Worm (Caenorhabditis elegans) whole organism, young adult: Measurements from ENCODE around the gene clc-19.
A peak's percentile ranks its signal among the peaks of the same experiment; 100 is the strongest.

Source experiments
- C06A6.2 ChIP-seq: fragments of 200-800 bp; sonication (Bioruptor generic); conservative IDR thresholded peaks from 2 replicates; pipeline ENCODE4 v1.3.6; 2022; ENCODE audit warnings: missing genetic modification characterization, missing compliant biosample characterization
- F22D6.2 ChIP-seq: sonication (generic microtip); optimal IDR thresholded peaks from 2 replicates; lab custom pipeline; 2016; ENCODE audit warnings: mild to moderate bottlenecking, missing genetic modification characterization, missing compliant biosample characterization
- F23B12.7 ChIP-seq: sonication (generic microtip); optimal IDR thresholded peaks from 2 replicates; lab custom pipeline; 2017; ENCODE audit warnings: missing genetic modification characterization, mild to moderate bottlenecking, missing compliant biosample characterization, antibody characterized with exemption, moderate library complexity; ENCODE audit not compliant: insufficient read depth
- F37B4.10 ChIP-seq: fragments of 200-800 bp; sonication (Bioruptor generic); IDR thresholded peaks from 2 replicates; pipeline ENCODE4 v1.3.6; 2022; ENCODE audit warnings: missing genetic modification characterization, missing compliant biosample characterization
- F39B2.1 ChIP-seq: fragments of 200-800 bp; sonication (Bioruptor generic); IDR thresholded peaks from 2 replicates; pipeline ENCODE4 v1.3.6; 2022; ENCODE audit warnings: missing genetic modification reagents, missing genetic modification characterization, missing compliant biosample characterization
- F57C9.4 ChIP-seq: sonication (generic microtip); optimal IDR thresholded peaks from 2 replicates; lab custom pipeline; 2017; ENCODE audit warnings: mild to moderate bottlenecking, missing genetic modification characterization, missing compliant biosample characterization
- Y53F4B.3 ChIP-seq: fragments of 200-800 bp; sonication (Bioruptor generic); IDR thresholded peaks from 2 replicates; pipeline ENCODE4 v1.3.6; 2022; ENCODE audit warnings: missing genetic modification reagents, missing genetic modification characterization, missing compliant biosample characterization
- Y53G8AR.9 ChIP-seq: fragments of 200-800 bp; sonication (Bioruptor generic); conservative IDR thresholded peaks from 2 replicates; pipeline ENCODE4 v1.3.6; 2022; ENCODE audit warnings: missing genetic modification reagents, missing genetic modification characterization, missing compliant biosample characterization
- Y67H2A.10 ChIP-seq: fragments of 200-800 bp; sonication (Bioruptor generic); conservative IDR thresholded peaks from 2 replicates; pipeline ENCODE4 v1.3.6; 2022; ENCODE audit warnings: missing genetic modification reagents, missing genetic modification characterization, missing compliant biosample characterization
- Y95B8A.8 ChIP-seq: fragments of 200-800 bp; sonication (Bioruptor generic); IDR thresholded peaks from 2 replicates; pipeline ENCODE4 v1.3.6; 2022; ENCODE audit warnings: missing genetic modification reagents, missing genetic modification characterization, missing compliant biosample characterization
- aptf-2 ChIP-seq: fragments of 200-800 bp; sonication (Bioruptor generic); conservative IDR thresholded peaks from 2 replicates; pipeline ENCODE4 v1.3.6; 2022; ENCODE audit warnings: missing genetic modification reagents, missing genetic modification characterization, missing compliant biosample characterization
- attf-5 ChIP-seq: fragments of 200-800 bp; sonication (Bioruptor generic); optimal IDR thresholded peaks from 2 replicates; lab custom pipeline; 2018; ENCODE audit warnings: mild to moderate bottlenecking, missing genetic modification characterization, missing compliant biosample characterization
- bed-1 ChIP-seq: fragments of 200-800 bp; sonication (Bioruptor generic); IDR thresholded peaks from 2 replicates; pipeline ENCODE4 v1.3.6; 2022; ENCODE audit warnings: missing genetic modification reagents, missing genetic modification characterization, missing compliant biosample characterization
- bed-2 ChIP-seq: fragments of 200-800 bp; sonication (Bioruptor generic); IDR thresholded peaks from 2 replicates; pipeline ENCODE4 v1.3.6; 2022; ENCODE audit warnings: missing genetic modification reagents, missing genetic modification characterization, missing compliant biosample characterization
- ceh-40 ChIP-seq: fragments of 200-800 bp; sonication (Bioruptor generic); IDR thresholded peaks from 2 replicates; pipeline ENCODE4 v1.3.6; 2022; ENCODE audit warnings: missing genetic modification characterization, missing compliant biosample characterization
- ceh-58 ChIP-seq: fragments of 200-800 bp; sonication (Bioruptor generic); IDR thresholded peaks from 2 replicates; pipeline ENCODE4 v1.3.6; 2022; ENCODE audit warnings: missing genetic modification characterization, missing compliant biosample characterization
- ceh-79 ChIP-seq: sonication (generic microtip); optimal IDR thresholded peaks from 2 replicates; lab custom pipeline; 2017; ENCODE audit warnings: mild to moderate bottlenecking, missing genetic modification characterization, missing compliant biosample characterization
- chd-7 ChIP-seq: sonication (generic microtip); optimal IDR thresholded peaks from 2 replicates; lab custom pipeline; 2016; ENCODE audit warnings: mild to moderate bottlenecking, missing genetic modification characterization, moderate library complexity, missing compliant biosample characterization
- dox-1 ChIP-seq: fragments of 200-800 bp; sonication (Bioruptor generic); IDR thresholded peaks from 2 replicates; pipeline ENCODE4 v1.3.6; 2022; ENCODE audit warnings: missing genetic modification reagents, missing genetic modification characterization, missing compliant biosample characterization
- dpl-1 ChIP-seq: fragments of 150-350 bp; optimal IDR thresholded peaks from 2 replicates; lab custom pipeline; 2014; ENCODE audit warnings: missing biosample characterization, missing genetic modification reagents, missing genetic modification characterization
- ekl-4 ChIP-seq: fragments of 200-800 bp; sonication (Bioruptor generic); IDR thresholded peaks from 2 replicates; pipeline ENCODE4 v1.3.6; 2022; ENCODE audit warnings: missing genetic modification reagents, missing genetic modification characterization, missing compliant biosample characterization
- ets-4 ChIP-seq: fragments of 200-800 bp; sonication (Bioruptor generic); optimal IDR thresholded peaks from 2 replicates; lab custom pipeline; 2018; ENCODE audit warnings: mild to moderate bottlenecking, missing genetic modification characterization, missing compliant biosample characterization
- hmg-1.2 ChIP-seq: fragments of 200-800 bp; sonication (Bioruptor generic); IDR thresholded peaks from 2 replicates; pipeline ENCODE4 v1.3.6; 2022; ENCODE audit warnings: missing genetic modification reagents, missing genetic modification characterization, missing compliant biosample characterization
- hsf-1 ChIP-seq: fragments of 200-800 bp; sonication (Bioruptor generic); IDR thresholded peaks from 2 replicates; pipeline ENCODE4 v1.3.6; 2022; ENCODE audit warnings: missing genetic modification reagents, missing genetic modification characterization, missing compliant biosample characterization
- lin-35 ChIP-seq, 3 experiments: fragments of 150-350 bp in 2 of 3; sonication (generic microtip) in 1 of 3; optimal IDR thresholded peaks; 2 replicates each; lab custom pipeline; 2014 to 2018; ENCODE audit warnings: missing biosample characterization in 3 of 3, missing genetic modification characterization in 3 of 3, missing genetic modification reagents in 3 of 3
- lir-1 ChIP-seq: fragments of 200-800 bp; sonication (Bioruptor generic); conservative IDR thresholded peaks from 2 replicates; pipeline ENCODE4 v1.3.6; 2022; ENCODE audit warnings: missing genetic modification reagents, missing genetic modification characterization, missing compliant biosample characterization
- lsl-1 ChIP-seq: fragments of 200-800 bp; sonication (Bioruptor generic); optimal IDR thresholded peaks from 2 replicates; lab custom pipeline; 2018; ENCODE audit warnings: mild to moderate bottlenecking, missing genetic modification characterization, moderate library complexity, missing compliant biosample characterization
- mcd-1 ChIP-seq: fragments of 200-800 bp; sonication (Bioruptor generic); IDR thresholded peaks from 2 replicates; pipeline ENCODE4 v1.3.6; 2022; ENCODE audit warnings: missing genetic modification reagents, missing genetic modification characterization, missing compliant biosample characterization
- mes-4 ChIP-seq: sonication (generic microtip); optimal IDR thresholded peaks from 2 replicates; lab custom pipeline; 2016; ENCODE audit warnings: missing genotype, missing genetic modification characterization, missing compliant biosample characterization
- nfya-2 ChIP-seq: fragments of 200-800 bp; sonication (Bioruptor generic); IDR thresholded peaks from 2 replicates; pipeline ENCODE4 v1.3.6; 2022; ENCODE audit warnings: missing genetic modification reagents, missing genetic modification characterization, missing compliant biosample characterization
- nhr-120 ChIP-seq: fragments of 200-800 bp; sonication (Bioruptor generic); IDR thresholded peaks from 2 replicates; pipeline ENCODE4 v1.3.6; 2022; ENCODE audit warnings: missing genetic modification characterization, missing compliant biosample characterization
- pha-4 ChIP-seq: fragments of 150-350 bp; sonication (generic microtip); optimal IDR thresholded peaks from 2 replicates; lab custom pipeline; 2014; ENCODE audit warnings: missing biosample characterization, missing genetic modification reagents, missing genetic modification characterization
- rec-8 ChIP-seq, 2 experiments: sonication (generic microtip); optimal IDR thresholded peaks; 2 replicates each; lab custom pipeline; 2016; ENCODE audit warnings: mild to moderate bottlenecking in 2 of 2, missing genetic modification characterization in 2 of 2, missing genetic modification reagents in 2 of 2, missing genotype in 2 of 2, missing biosample characterization in 1 of 2, missing compliant biosample characterization in 1 of 2, moderate library complexity in 1 of 2
- repo-1 ChIP-seq: sonication (generic microtip); optimal IDR thresholded peaks from 2 replicates; lab custom pipeline; 2017; ENCODE audit warnings: mild to moderate bottlenecking, missing genetic modification characterization, missing compliant biosample characterization
- snpc-3.4 ChIP-seq: sonication (generic microtip); optimal IDR thresholded peaks from 2 replicates; lab custom pipeline; 2017; ENCODE audit warnings: missing genetic modification characterization, mild to moderate bottlenecking, missing compliant biosample characterization, antibody characterized with exemption, moderate library complexity, missing genotype, missing genetic modification reagents
- sptf-2 ChIP-seq: fragments of 200-800 bp; sonication (Bioruptor generic); optimal IDR thresholded peaks from 2 replicates; lab custom pipeline; 2018; ENCODE audit warnings: mild to moderate bottlenecking, missing genetic modification characterization, missing compliant biosample characterization
- tlf-1 ChIP-seq: fragments of 200-800 bp; sonication (Bioruptor generic); optimal IDR thresholded peaks from 2 replicates; lab custom pipeline; 2018; ENCODE audit warnings: mild to moderate bottlenecking, missing genetic modification characterization, missing compliant biosample characterization
- unc-62 ChIP-seq: fragments of 150-350 bp; optimal IDR thresholded peaks from 2 replicates; lab custom pipeline; 2014; ENCODE audit warnings: missing biosample characterization, missing genetic modification reagents, missing genetic modification characterization
- ztf-28 ChIP-seq: fragments of 200-800 bp; sonication (Bioruptor generic); IDR thresholded peaks from 2 replicates; pipeline ENCODE4 v1.3.6; 2022; ENCODE audit warnings: missing genetic modification reagents, missing genetic modification characterization, missing compliant biosample characterization
- ztf-6 ChIP-seq: fragments of 200-800 bp; sonication (Bioruptor generic); IDR thresholded peaks from 2 replicates; pipeline ENCODE4 v1.3.6; 2022; ENCODE audit warnings: missing genetic modification reagents, missing genetic modification characterization, missing compliant biosample characterization

clc-19 gene

DNA sequence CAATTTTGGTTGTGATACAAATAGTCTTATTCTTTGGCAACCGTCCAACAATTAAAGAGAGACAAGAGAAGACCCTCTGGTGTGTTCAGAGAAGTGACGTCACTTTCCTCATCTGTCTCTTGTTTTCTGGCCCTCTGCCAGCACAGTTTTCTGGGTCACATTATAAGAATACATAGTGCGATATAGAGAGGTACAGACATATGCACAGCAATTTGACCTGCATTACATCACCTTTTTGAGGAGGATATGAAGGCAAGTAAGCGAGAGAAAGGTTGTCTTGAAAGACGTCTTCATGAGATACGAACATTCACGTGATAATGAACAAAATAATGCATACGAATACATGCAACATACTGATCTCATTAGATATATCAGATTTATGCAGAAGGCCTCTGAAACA is 2.8 kb downstream of the clc-19 start:
- no peak for TF ChIP-seq ceh-58 (GFP tag; lab: Robert Waterston, UW)
- TF ChIP-seq lin-35 (GFP tag; optimal IDR thresholded peaks at IDR 0.05; lab: Kevin White, UChicago), result no peak
- no peak for TF ChIP-seq chd-7 (tag; lab: Kevin White, UChicago)
- no peak for TF ChIP-seq bed-1 (GFP tag; lab: Robert Waterston, UW)
- no peak for TF ChIP-seq nhr-120 (GFP tag; lab: Robert Waterston, UW)
- TF ChIP-seq nfya-2 (GFP tag; lab: Robert Waterston, UW), result no peak

DNA sequence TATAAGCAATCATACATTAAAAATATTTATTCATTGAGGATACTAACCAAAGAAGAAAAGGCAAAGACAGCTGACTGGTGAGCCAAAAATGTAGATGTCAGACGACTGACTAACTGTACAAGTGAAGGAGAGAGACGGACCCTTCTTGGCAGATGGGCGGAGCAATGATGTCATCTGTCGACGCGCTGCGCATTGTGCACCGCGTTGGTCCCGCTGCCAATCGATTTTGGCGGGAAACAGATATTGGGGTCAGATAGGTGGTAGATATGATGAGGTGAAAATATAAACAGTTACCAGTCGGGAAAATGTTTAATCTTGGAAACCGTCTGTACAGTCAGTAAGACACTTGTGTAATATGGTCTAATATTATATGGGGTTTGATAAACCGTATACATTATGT is 3.5 kb downstream of the clc-19 start, which contains the start of gene T24C4.2:
TSS of gene T24C4.2 (minus strand) at position 101 of the 400 bp plus-strand sequence.
- TF ChIP-seq ztf-28 (no peak), Y53F4B.3 (no peak)

DNA sequence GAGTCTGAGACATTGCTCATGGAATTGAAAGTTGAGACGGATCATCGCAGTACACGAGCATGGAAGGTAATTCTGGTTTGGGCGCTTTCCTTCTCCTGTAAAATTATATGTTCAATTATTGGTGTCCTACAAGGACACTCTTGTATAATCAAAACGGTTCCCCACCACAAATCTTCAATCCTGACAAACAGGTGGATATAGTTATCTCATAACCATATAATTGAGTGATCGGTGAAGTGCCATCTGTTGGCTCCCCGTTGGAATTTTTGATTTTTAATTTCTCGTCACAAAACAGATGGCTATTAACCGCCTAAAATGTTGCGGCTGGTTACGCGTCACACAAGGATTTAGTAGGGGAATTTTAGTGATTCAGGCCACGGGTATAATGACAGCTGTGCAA is 4.5 kb downstream of the clc-19 start:
- no peak for TF ChIP-seq Y67H2A.10
- TF ChIP-seq lir-1 (GFP tag; lab: Robert Waterston, UW), result no peak
- no peak for TF ChIP-seq dox-1
- no peak for TF ChIP-seq lsl-1 (GFP tag; lab: Kevin White, UChicago)
- TF ChIP-seq F39B2.1 (GFP tag; lab: Robert Waterston, UW), result no peak
- no peak for TF ChIP-seq F23B12.7 (tag; lab: Kevin White, UChicago)
- no peak for TF ChIP-seq hsf-1
- TF ChIP-seq tlf-1 (GFP tag; lab: Kevin White, UChicago), result no peak
- no peak for TF ChIP-seq pha-4
- no peak for TF ChIP-seq rec-8 (tag; optimal IDR thresholded peaks at IDR 0.05; lab: Kevin White, UChicago)
- TF ChIP-seq unc-62 (GFP tag; lab: Kevin White, UChicago), result no peak
- no peak for TF ChIP-seq ceh-40 (GFP tag; lab: Robert Waterston, UW)
- no peak for TF ChIP-seq repo-1 (tag; lab: Kevin White, UChicago)
- TF ChIP-seq ets-4 (GFP tag; lab: Kevin White, UChicago), result no peak
- no peak for TF ChIP-seq mcd-1
- TF ChIP-seq attf-5 (GFP tag; lab: Kevin White, UChicago), result no peak
- no peak for TF ChIP-seq hmg-1.2 (GFP tag; lab: Robert Waterston, UW)
- no peak for TF ChIP-seq dpl-1 (GFP tag; lab: Kevin White, UChicago)
- TF ChIP-seq F22D6.2, result no peak
- no peak for TF ChIP-seq Y53G8AR.9 (GFP tag; lab: Robert Waterston, UW)
- TF ChIP-seq, all 124 proteins: peak for 0

DNA sequence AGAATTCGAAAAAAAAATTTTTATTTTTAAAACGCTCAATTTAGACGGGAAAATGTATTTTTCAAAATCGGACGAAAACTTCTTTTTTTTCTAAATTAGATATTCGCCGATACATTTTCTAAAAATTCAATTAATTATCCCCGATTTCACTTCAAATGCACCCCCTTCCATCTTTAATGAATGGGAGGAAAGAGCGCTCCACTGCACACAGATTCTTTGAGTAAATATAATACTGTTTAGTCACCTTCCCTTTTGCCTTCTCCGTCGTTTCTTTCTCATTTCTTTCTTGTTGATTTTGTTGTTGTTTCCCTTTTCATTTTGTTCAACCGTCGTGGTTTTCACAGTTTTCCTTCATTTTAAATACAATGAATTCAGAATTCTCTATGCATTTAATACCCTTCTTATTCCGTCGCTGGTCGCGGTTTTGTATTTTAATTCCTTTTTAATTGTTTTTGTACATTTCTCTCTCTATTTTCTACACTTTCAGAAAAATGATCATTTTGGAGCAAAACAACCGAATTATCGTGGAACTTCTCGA is 11.5 kb downstream of the clc-19 start, which contains the start of gene arx-4:
TSS of gene arx-4 (plus strand) at position 488 of the 538 bp plus-strand sequence.
- 0 out of 2 replicates have a peak, but pooled peaks have one; percentile 25 for TF ChIP-seq mcd-1
- TF ChIP-seq hmg-1.2 (GFP tag; lab: Robert Waterston, UW), result no peak
- TF ChIP-seq attf-5 (GFP tag; lab: Kevin White, UChicago), result peak; percentile 15

DNA sequence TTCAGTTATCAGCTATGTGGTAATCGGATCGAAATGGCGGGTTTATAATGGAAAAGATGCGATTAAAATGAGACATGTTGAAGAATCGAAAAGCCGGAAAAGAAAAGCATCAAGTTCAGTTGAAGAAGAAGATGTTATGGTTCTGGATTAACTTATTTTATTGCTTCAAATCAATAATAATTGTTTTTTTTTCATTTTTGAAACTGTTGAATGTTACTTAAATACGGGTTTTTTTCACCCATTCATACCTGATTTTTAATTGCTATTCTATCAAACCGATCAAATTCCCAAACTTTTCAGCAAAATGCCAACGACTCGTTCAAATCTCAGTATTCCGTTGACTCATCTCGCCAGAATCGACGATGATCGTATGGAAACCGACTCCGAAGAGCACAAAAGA is 13.5 kb downstream of the clc-19 start, which contains the start of gene exos-4.2:
TSS of gene exos-4.2 (plus strand) at position 301 of the 400 bp plus-strand sequence.
- TF ChIP-seq ceh-79 (no peak), Y95B8A.8 (GFP tag; lab: Robert Waterston, UW) (no peak), mes-4 (tag; lab: Kevin White, UChicago) (no peak), ceh-40 (GFP tag; lab: Robert Waterston, UW) (no peak), C06A6.2 (GFP tag; lab: Robert Waterston, UW) (no peak), bed-1 (GFP tag; lab: Robert Waterston, UW) (no peak), F37B4.10 (GFP tag; lab: Robert Waterston, UW) (no peak), ekl-4 (no peak), F57C9.4 (tag; lab: Kevin White, UChicago) (no peak), aptf-2 (GFP tag; lab: Robert Waterston, UW) (no peak), sptf-2 (GFP tag; lab: Kevin White, UChicago) (no peak), ztf-6 (GFP tag; lab: Robert Waterston, UW) (no peak), bed-2 (no peak), snpc-3.4 (tag; lab: Kevin White, UChicago) (no peak)
